Worm (Caenorhabditis elegans): ENCODE results near the gene nstp-8.

ce11 chrV:2175242-2175641, 40.2 kb upstream of the nstp-8 start, which contains the start of gene C45H4.18:
- no peak for TF ChIP-seq nhr-77 (tag; optimal IDR thresholded peaks at IDR 0.05)
- no peak for TF ChIP-seq skn-1 (tag; optimal IDR thresholded peaks at IDR 0.05)
- TF ChIP-seq ztf-11 (tag; optimal IDR thresholded peaks at IDR 0.05) = no peak
- no peak for TF ChIP-seq nhr-76 (tag; optimal IDR thresholded peaks at IDR 0.05)
- no peak for TF ChIP-seq lin-13 (GFP tag; optimal IDR thresholded peaks at IDR 0.05)
- no peak for TF ChIP-seq jun-1 (tag; optimal IDR thresholded peaks at IDR 0.05)
- TF ChIP-seq ama-1 (optimal IDR thresholded peaks at IDR 0.05) = no peak

All from whole organism, L1 larva.